Fruit fly (Drosophila melanogaster) whole organism, embryonic: ENCODE results near the gene CG46310.
A peak's percentile ranks its signal among the peaks of the same experiment; 100 is the strongest.

Experiments
- Atf6 ChIP-seq: fragments of 200-800 bp; sonication (Bioruptor generic); IDR thresholded peaks from 2 replicates; pipeline ENCODE4 v1.3.6; 2022; ENCODE audit warnings: missing biosample characterization, missing genetic modification characterization
- B-H2 ChIP-seq: fragments of 200-800 bp; sonication (Bioruptor generic); optimal IDR thresholded peaks from 2 replicates; lab custom pipeline; 2018; ENCODE audit warnings: missing biosample characterization, mild to moderate bottlenecking, missing genetic modification characterization
- CG10431 ChIP-seq: fragments of 200-800 bp; sonication (Bioruptor generic); optimal IDR thresholded peaks from 3 replicates; lab custom pipeline; 2018; ENCODE audit warnings: missing biosample characterization, mild to moderate bottlenecking, missing genetic modification characterization
- CG14667 ChIP-seq: fragments of 200-800 bp; sonication (Bioruptor generic); IDR thresholded peaks from 2 replicates; pipeline ENCODE4 v1.3.6; 2022; ENCODE audit warnings: missing biosample characterization, missing genetic modification characterization
- CG15696 ChIP-seq: fragments of 200-800 bp; sonication (Bioruptor generic); optimal IDR thresholded peaks from 2 replicates; lab custom pipeline; 2019; ENCODE audit warnings: missing biosample characterization, mild to moderate bottlenecking, missing genetic modification characterization, moderate library complexity
- CG1647 ChIP-seq: fragments of 200-800 bp; sonication (Bioruptor generic); optimal IDR thresholded peaks from 3 replicates; lab custom pipeline; 2016; ENCODE audit warnings: missing biosample characterization, missing genetic modification characterization
- CG16813 ChIP-seq: fragments of 200-800 bp; sonication (Bioruptor generic); IDR thresholded peaks from 3 replicates; pipeline ENCODE4 v1.3.6; 2022; ENCODE audit warnings: missing biosample characterization, missing genetic modification characterization; ENCODE audit not compliant: partially characterized antibody
- CG17361 ChIP-seq: fragments of 200-800 bp; sonication (Bioruptor generic); IDR thresholded peaks from 3 replicates; pipeline ENCODE4 v1.3.6; 2022; ENCODE audit warnings: missing biosample characterization, missing genetic modification characterization
- CG1792 ChIP-seq: fragments of 200-800 bp; sonication (Bioruptor generic); optimal IDR thresholded peaks from 2 replicates; lab custom pipeline; 2016; ENCODE audit warnings: missing biosample characterization, missing genetic modification characterization
- CG18764 ChIP-seq: fragments of 200-800 bp; sonication (Bioruptor generic); optimal IDR thresholded peaks from 3 replicates; lab custom pipeline; 2016; ENCODE audit warnings: missing biosample characterization, missing genetic modification characterization
- CG2116 ChIP-seq: fragments of 200-800 bp; sonication (Bioruptor generic); optimal IDR thresholded peaks from 3 replicates; lab custom pipeline; 2018; ENCODE audit warnings: missing biosample characterization, mild to moderate bottlenecking, missing genetic modification characterization
- CG2120 ChIP-seq: fragments of 200-800 bp; sonication (Bioruptor generic); optimal IDR thresholded peaks from 3 replicates; lab custom pipeline; 2016; ENCODE audit warnings: missing biosample characterization, missing genetic modification characterization
- CG2712 ChIP-seq: fragments of 200-800 bp; optimal IDR thresholded peaks from 3 replicates; lab custom pipeline; 2019; ENCODE audit warnings: missing biosample characterization, mild to moderate bottlenecking, missing genetic modification characterization, moderate library complexity
- CG30403 ChIP-seq: fragments of 200-800 bp; sonication (Bioruptor generic); optimal IDR thresholded peaks from 3 replicates; lab custom pipeline; 2016; ENCODE audit warnings: missing biosample characterization, missing genetic modification characterization
- CG32767 ChIP-seq: fragments of 200-800 bp; sonication (Bioruptor generic); IDR thresholded peaks from 2 replicates; pipeline ENCODE4 v1.3.6; 2022; ENCODE audit warnings: missing biosample characterization, missing genetic modification characterization
- CG33213 ChIP-seq: fragments of 200-800 bp; sonication (Bioruptor generic); optimal IDR thresholded peaks from 3 replicates; lab custom pipeline; 2016; ENCODE audit warnings: missing biosample characterization, missing genetic modification characterization
- CG3838 ChIP-seq: fragments of 200-800 bp; sonication (Bioruptor generic); optimal IDR thresholded peaks from 3 replicates; lab custom pipeline; 2016; ENCODE audit warnings: missing biosample characterization, missing genetic modification characterization
- CG6254 ChIP-seq: fragments of 200-800 bp; sonication (Bioruptor generic); optimal IDR thresholded peaks from 3 replicates; lab custom pipeline; 2017; ENCODE audit warnings: mild to moderate bottlenecking, missing biosample characterization, missing genetic modification reagents, missing genetic modification characterization
- CG6683 ChIP-seq: fragments of 200-800 bp; sonication (Bioruptor generic); optimal IDR thresholded peaks from 2 replicates; lab custom pipeline; 2017; ENCODE audit warnings: missing biosample characterization, mild to moderate bottlenecking, missing genetic modification characterization, missing genetic modification reagents
- CG7271 ChIP-seq: fragments of 200-800 bp; sonication (Bioruptor generic); optimal IDR thresholded peaks from 2 replicates; lab custom pipeline; 2018; ENCODE audit warnings: missing biosample characterization, mild to moderate bottlenecking, missing genetic modification characterization, moderate library complexity
- CG7372 ChIP-seq: fragments of 200-800 bp; sonication (Bioruptor generic); IDR thresholded peaks from 2 replicates; pipeline ENCODE4 v1.3.6; 2022; ENCODE audit warnings: missing biosample characterization, missing genetic modification characterization
- CG8089 ChIP-seq: fragments of 200-800 bp; sonication (Bioruptor generic); optimal IDR thresholded peaks from 3 replicates; lab custom pipeline; 2016; ENCODE audit warnings: missing biosample characterization, missing genetic modification characterization
- CG9932 ChIP-seq: fragments of 200-800 bp; sonication (Bioruptor generic); IDR thresholded peaks from 2 replicates; pipeline ENCODE4 v1.3.6; 2022; ENCODE audit warnings: missing biosample characterization, missing genetic modification characterization
- CoRest ChIP-seq: fragments of 200-800 bp; sonication (Bioruptor generic); optimal IDR thresholded peaks from 3 replicates; lab custom pipeline; 2018; ENCODE audit warnings: missing biosample characterization, mild to moderate bottlenecking, missing genetic modification characterization, moderate library complexity
- Dip2 ChIP-seq: fragments of 200-800 bp; sonication (Bioruptor generic); IDR thresholded peaks from 2 replicates; pipeline ENCODE4 v1.3.6; 2022; ENCODE audit warnings: missing biosample characterization, missing genetic modification characterization
- E2f1 ChIP-seq: fragments of 200-800 bp; sonication (Bioruptor generic); IDR thresholded peaks from 2 replicates; pipeline ENCODE4 v1.3.6; 2022; ENCODE audit warnings: missing biosample characterization, missing genetic modification characterization
- Opbp ChIP-seq: fragments of 200-800 bp; sonication (Bioruptor generic); IDR thresholded peaks from 3 replicates; pipeline ENCODE4 v1.3.6; 2022; ENCODE audit warnings: missing biosample characterization, missing genetic modification characterization; ENCODE audit not compliant: partially characterized antibody
- PHDP ChIP-seq: fragments of 200-800 bp; sonication (Bioruptor generic); optimal IDR thresholded peaks from 3 replicates; lab custom pipeline; 2018; ENCODE audit warnings: missing biosample characterization, mild to moderate bottlenecking, missing genetic modification characterization, moderate library complexity
- Ravus ChIP-seq: fragments of 200-800 bp; sonication (Bioruptor generic); IDR thresholded peaks from 2 replicates; pipeline ENCODE4 v1.3.6; 2022; ENCODE audit warnings: missing biosample characterization, missing genetic modification characterization
- Rx ChIP-seq: fragments of 200-800 bp; sonication (Bioruptor generic); IDR thresholded peaks from 2 replicates; pipeline ENCODE4 v1.3.6; 2022; ENCODE audit warnings: missing biosample characterization, missing genetic modification characterization
- Sin3A ChIP-seq: fragments of >200 bp; optimal IDR thresholded peaks from 2 replicates; lab custom pipeline; 2018
- Sox102F ChIP-seq: fragments of 200-800 bp; sonication (Bioruptor generic); optimal IDR thresholded peaks from 2 replicates; lab custom pipeline; 2018; ENCODE audit warnings: missing biosample characterization, mild to moderate bottlenecking, missing genetic modification characterization, moderate library complexity
- Taf1 ChIP-seq: fragments of 200-800 bp; sonication (Bioruptor generic); IDR thresholded peaks from 2 replicates; pipeline ENCODE4 v1.3.6; 2022; ENCODE audit warnings: missing biosample characterization, missing genetic modification characterization
- br ChIP-seq: fragments of >200 bp; optimal IDR thresholded peaks from 2 replicates; lab custom pipeline; 2017
- dati ChIP-seq: fragments of 200-800 bp; sonication (Bioruptor generic); IDR thresholded peaks from 2 replicates; pipeline ENCODE4 v1.3.6; 2022; ENCODE audit warnings: missing biosample characterization, missing genetic modification characterization
- dmrt99B ChIP-seq: fragments of 200-800 bp; sonication (Bioruptor generic); optimal IDR thresholded peaks from 2 replicates; lab custom pipeline; 2018; ENCODE audit warnings: missing biosample characterization, mild to moderate bottlenecking, missing genetic modification characterization, moderate library complexity
- dpn ChIP-seq, 2 experiments: fragments of 200-800 bp; sonication (Bioruptor generic); optimal IDR thresholded peaks; 3 replicates each; lab custom pipeline; 2016; ENCODE audit warnings: missing biosample characterization in 2 of 2, missing genetic modification characterization in 2 of 2
- ftz-f1 ChIP-seq: fragments of 200-800 bp; sonication (Bioruptor generic); optimal IDR thresholded peaks from 2 replicates; lab custom pipeline; 2016; ENCODE audit warnings: missing biosample characterization, missing genetic modification characterization
- fu2 ChIP-seq: fragments of 200-800 bp; sonication (Bioruptor generic); optimal IDR thresholded peaks from 2 replicates; lab custom pipeline; 2016; ENCODE audit warnings: missing biosample characterization, missing genetic modification characterization
- ham ChIP-seq: fragments of 200-800 bp; sonication (Bioruptor generic); IDR thresholded peaks from 2 replicates; pipeline ENCODE4 v1.3.6; 2022; ENCODE audit warnings: missing biosample characterization, missing genetic modification characterization
- hth ChIP-seq: fragments of >200 bp; optimal IDR thresholded peaks from 2 replicates; lab custom pipeline; 2017; ENCODE audit warnings: inconsistent platforms
- kni ChIP-seq: fragments of 200-800 bp; sonication (Bioruptor generic); optimal IDR thresholded peaks from 3 replicates; lab custom pipeline; 2017; ENCODE audit warnings: mild to moderate bottlenecking, missing biosample characterization, missing genetic modification reagents, missing genetic modification characterization
- knrl ChIP-seq: fragments of 200-800 bp; sonication (Bioruptor generic); IDR thresholded peaks from 3 replicates; pipeline ENCODE4 v1.3.6; 2022; ENCODE audit warnings: missing biosample characterization, missing genetic modification characterization; ENCODE audit not compliant: partially characterized antibody
- nom ChIP-seq: fragments of 200-800 bp; sonication (Bioruptor generic); optimal IDR thresholded peaks from 2 replicates; lab custom pipeline; 2017; ENCODE audit warnings: missing biosample characterization, missing genetic modification characterization, mild to moderate bottlenecking, moderate library complexity, missing genetic modification reagents
- pum ChIP-seq: fragments of 200-800 bp; sonication (Bioruptor generic); optimal IDR thresholded peaks from 2 replicates; lab custom pipeline; 2016; ENCODE audit warnings: missing biosample characterization, missing genetic modification characterization
- repo ChIP-seq: fragments of 200-800 bp; sonication (Bioruptor generic); optimal IDR thresholded peaks from 2 replicates; lab custom pipeline; 2016; ENCODE audit warnings: missing biosample characterization, missing genetic modification characterization
- sisA ChIP-seq: fragments of 200-800 bp; sonication (Bioruptor generic); IDR thresholded peaks from 2 replicates; pipeline ENCODE4 v1.3.6; 2022; ENCODE audit warnings: missing biosample characterization, missing genetic modification characterization
- slou ChIP-seq: fragments of 200-800 bp; sonication (Bioruptor generic); optimal IDR thresholded peaks from 3 replicates; lab custom pipeline; 2016; ENCODE audit warnings: missing biosample characterization, missing genetic modification characterization
- slp2 ChIP-seq: fragments of 200-800 bp; sonication (Bioruptor generic); optimal IDR thresholded peaks from 2 replicates; lab custom pipeline; 2016; ENCODE audit warnings: missing biosample characterization, missing genetic modification characterization
- tup ChIP-seq: fragments of 200-800 bp; sonication (Bioruptor generic); optimal IDR thresholded peaks from 2 replicates; lab custom pipeline; 2016; ENCODE audit warnings: missing biosample characterization, mild to moderate bottlenecking, missing genetic modification characterization, moderate library complexity
- unpg ChIP-seq: fragments of 200-800 bp; sonication (Bioruptor generic); optimal IDR thresholded peaks from 3 replicates; lab custom pipeline; 2018; ENCODE audit warnings: missing biosample characterization, mild to moderate bottlenecking, missing genetic modification characterization, moderate library complexity
- zf30C ChIP-seq: fragments of 200-800 bp; sonication (Bioruptor generic); optimal IDR thresholded peaks from 3 replicates; lab custom pipeline; 2018; ENCODE audit warnings: missing biosample characterization, mild to moderate bottlenecking, missing genetic modification characterization

The CG46310 gene

dm6 chr3R:23211745-23212254 is 38.1 kb downstream of the CG46310 start (continued):
- TF ChIP-seq CG10431 (GFP tag; lab: Kevin White, UChicago) (no peak), repo (GFP tag; lab: Kevin White, UChicago) (no peak), CG14667 (no peak), br (lab: Kevin White, UChicago) (no peak), CG30403 (peak; percentile 74), CG7372 (no peak), CG2120 (GFP tag; lab: Kevin White, UChicago) (peak; percentile 77), Rx (no peak), CG33213 (GFP tag; lab: Kevin White, UChicago) (peak; percentile 2), ftz-f1 (peak; percentile 3), Atf6 (peak; percentile 45; the same call in 1 of the 2 replicates), CG15696 (tag; lab: Kevin White, UChicago) (peak; percentile 71), dati (GFP tag; lab: Robert Waterston, UW) (no peak), hth (lab: Kevin White, UChicago) (no peak), sisA (GFP tag; lab: Robert Waterston, UW) (peak; percentile 56; the same call in 1 of the 2 replicates), CG3838 (GFP tag; lab: Kevin White, UChicago) (no peak), Dip2 (GFP tag; lab: Robert Waterston, UW) (no peak), CG16813 (no peak), E2f1 (GFP tag; lab: Robert Waterston, UW) (0 out of 2 replicates have a peak, but pooled peaks have one; percentile 29), CG6683 (peak; percentile 64), dmrt99B (peak; percentile 71), CG8089 (GFP tag; lab: Kevin White, UChicago) (no peak), pum (peak; percentile 49), CG18764 (GFP tag; lab: Kevin White, UChicago) (no peak), CG2712 (tag; lab: Kevin White, UChicago) (peak; percentile 72), nom (GFP tag; lab: Kevin White, UChicago) (no peak), dpn (GFP tag; optimal IDR thresholded peaks at IDR 0.05; lab: Kevin White, UChicago) (peak; percentile 16 to 30), CoRest (peak; percentile 43), fu2 (no peak), knrl (GFP tag; lab: Robert Waterston, UW) (no peak), CG1792 (no peak), CG17361 (GFP tag; lab: Robert Waterston, UW) (peak; percentile 72), tup (GFP tag; lab: Kevin White, UChicago) (no peak), CG1647 (peak; percentile 15), PHDP (peak; percentile 41), CG6254 (peak; percentile 53), Sox102F (GFP tag; lab: Kevin White, UChicago) (peak; percentile 43), Taf1 (no peak), Sin3A (lab: Kevin White, UChicago) (no peak), B-H2 (GFP tag; lab: Kevin White, UChicago) (peak; percentile 1), Opbp (GFP tag; lab: Robert Waterston, UW) (no peak), ham (no peak), CG2116 (GFP tag; lab: Kevin White, UChicago) (no peak), CG9932 (GFP tag; lab: Robert Waterston, UW) (peak; percentile 59), Ravus (GFP tag; lab: Robert Waterston, UW) (no peak), slp2 (GFP tag; lab: Kevin White, UChicago) (peak; percentile 24), zf30C (GFP tag; lab: Kevin White, UChicago) (no peak), CG7271 (no peak), slou (GFP tag; lab: Kevin White, UChicago) (no peak), unpg (GFP tag; lab: Kevin White, UChicago) (peak; percentile 66), kni (no peak), CG32767 (GFP tag; lab: Robert Waterston, UW) (no peak)
